Worm (Caenorhabditis elegans) whole organism, L4 larva: ENCODE measurements around the gene asps-1.

ENCODE experiments used
- D1046.2 ChIP-seq: fragments of 200-800 bp; sonication (Bioruptor generic); IDR thresholded peaks from 2 replicates; pipeline ENCODE4 v1.3.6; 2022; ENCODE audit warnings: missing genetic modification characterization, missing compliant biosample characterization
- F26F4.8 ChIP-seq: fragments of 200-800 bp; sonication (Bioruptor generic); conservative IDR thresholded peaks from 2 replicates; pipeline ENCODE4 v1.3.6; 2022; ENCODE audit warnings: missing genetic modification characterization, missing compliant biosample characterization
- F49E8.2 ChIP-seq: sonication (generic microtip); optimal IDR thresholded peaks from 2 replicates; lab custom pipeline; 2016; ENCODE audit warnings: missing compliant biosample characterization, mild to moderate bottlenecking, missing genetic modification characterization, borderline replicate concordance
- T20F7.1 ChIP-seq: fragments of 200-800 bp; sonication (Bioruptor generic); optimal IDR thresholded peaks from 2 replicates; lab custom pipeline; 2018; ENCODE audit warnings: mild to moderate bottlenecking, missing genetic modification characterization, missing compliant biosample characterization
- T26A8.4 ChIP-seq: fragments of 200-800 bp; sonication (Bioruptor generic); IDR thresholded peaks from 2 replicates; pipeline ENCODE4 v1.3.6; 2022; ENCODE audit warnings: missing genetic modification characterization, missing compliant biosample characterization
- Y75B8A.6 ChIP-seq: fragments of 200-800 bp; sonication (Bioruptor generic); IDR thresholded peaks from 2 replicates; pipeline ENCODE4 v1.3.6; 2022; ENCODE audit warnings: missing genetic modification reagents, missing genetic modification characterization, missing compliant biosample characterization
- ZK337.2 ChIP-seq: fragments of 200-800 bp; sonication (Bioruptor generic); IDR thresholded peaks from 2 replicates; pipeline ENCODE4 v1.3.6; 2022; ENCODE audit warnings: missing genetic modification reagents, missing genetic modification characterization, missing compliant biosample characterization
- aha-1 ChIP-seq: fragments of 150-350 bp; peaks from one replicate; lab custom pipeline; 2014; ENCODE audit warnings: missing biosample characterization, missing genetic modification characterization
- ama-1 ChIP-seq: fragments of 150-350 bp; optimal IDR thresholded peaks from 2 replicates; lab custom pipeline; 2014; ENCODE audit warnings: inconsistent platforms, mixed read lengths
- ceh-20 ChIP-seq: fragments of 200-800 bp; sonication (Bioruptor generic); IDR thresholded peaks from 2 replicates; pipeline ENCODE4 v1.3.6; 2022; ENCODE audit warnings: missing genetic modification reagents, missing genetic modification characterization, missing compliant biosample characterization
- ceh-28 ChIP-seq: fragments of 150-350 bp; optimal IDR thresholded peaks from 2 replicates; lab custom pipeline; 2014; ENCODE audit warnings: missing biosample characterization, missing genetic modification reagents, missing genetic modification characterization
- ceh-32 ChIP-seq: sonication (generic microtip); optimal IDR thresholded peaks from 2 replicates; lab custom pipeline; 2016; ENCODE audit warnings: mild to moderate bottlenecking, missing genetic modification characterization, missing compliant biosample characterization; ENCODE audit not compliant: poor library complexity
- ceh-44 ChIP-seq: fragments of 200-800 bp; sonication (Bioruptor generic); IDR thresholded peaks from 2 replicates; pipeline ENCODE4 v1.3.6; 2022; ENCODE audit warnings: missing genetic modification reagents, missing genetic modification characterization, missing compliant biosample characterization
- ceh-82 ChIP-seq: sonication (generic microtip); optimal IDR thresholded peaks from 2 replicates; lab custom pipeline; 2017; ENCODE audit warnings: missing biosample characterization, missing genetic modification characterization
- daf-16 ChIP-seq, 3 experiments: sonication (generic microtip); optimal IDR thresholded peaks; 2 replicates each; lab custom pipeline; 2016 to 2017; ENCODE audit warnings: missing genetic modification characterization in 3 of 3, missing genetic modification reagents in 3 of 3, mild to moderate bottlenecking in 2 of 3, missing compliant biosample characterization in 2 of 3, missing biosample characterization in 1 of 3, moderate library complexity in 1 of 3
- daf-19 ChIP-seq: fragments of 200-800 bp; sonication (Bioruptor generic); conservative IDR thresholded peaks from 2 replicates; pipeline ENCODE4 v1.3.6; 2022; ENCODE audit warnings: missing genetic modification characterization, missing compliant biosample characterization
- daf-8 ChIP-seq: fragments of 200-800 bp; sonication (Bioruptor generic); IDR thresholded peaks from 2 replicates; pipeline ENCODE4 v1.3.6; 2022; ENCODE audit warnings: missing genetic modification characterization, missing compliant biosample characterization
- dmd-6 ChIP-seq: fragments of 200-800 bp; sonication (Bioruptor generic); IDR thresholded peaks from 2 replicates; pipeline ENCODE4 v1.3.6; 2022; ENCODE audit warnings: missing genetic modification reagents, missing genetic modification characterization, missing compliant biosample characterization
- dmd-8 ChIP-seq: fragments of 200-800 bp; sonication (Bioruptor generic); IDR thresholded peaks from 2 replicates; pipeline ENCODE4 v1.3.6; 2022; ENCODE audit warnings: missing genetic modification characterization, missing compliant biosample characterization
- dmd-9 ChIP-seq: fragments of 200-800 bp; sonication (Bioruptor generic); IDR thresholded peaks from 2 replicates; pipeline ENCODE4 v1.3.6; 2022; ENCODE audit warnings: missing genetic modification reagents, missing genetic modification characterization, missing compliant biosample characterization
- fkh-10 ChIP-seq: fragments of 150-350 bp; optimal IDR thresholded peaks from 2 replicates; lab custom pipeline; 2014; ENCODE audit warnings: missing biosample characterization, missing genetic modification reagents, missing genetic modification characterization
- hif-1 ChIP-seq, 2 experiments: sonication (generic microtip); optimal IDR thresholded peaks; 2 replicates each; lab custom pipeline; 2016 to 2017; ENCODE audit warnings: missing compliant biosample characterization in 2 of 2, missing genetic modification characterization in 2 of 2, missing genetic modification reagents in 2 of 2, missing genotype in 2 of 2, mild to moderate bottlenecking in 1 of 2
- hlh-11 ChIP-seq: fragments of 200-800 bp; sonication (Bioruptor generic); optimal IDR thresholded peaks from 2 replicates; lab custom pipeline; 2018; ENCODE audit warnings: mild to moderate bottlenecking, missing genetic modification characterization, missing compliant biosample characterization
- hmg-1.1 ChIP-seq: fragments of 200-800 bp; sonication (Bioruptor generic); IDR thresholded peaks from 2 replicates; pipeline ENCODE4 v1.3.6; 2022; ENCODE audit warnings: missing genetic modification reagents, missing genetic modification characterization, missing compliant biosample characterization
- lim-7 ChIP-seq: fragments of 200-800 bp; sonication (Bioruptor generic); IDR thresholded peaks from 2 replicates; pipeline ENCODE4 v1.3.6; 2022; ENCODE audit warnings: missing genetic modification characterization, missing compliant biosample characterization
- lin-13 ChIP-seq: fragments of 150-350 bp; optimal IDR thresholded peaks from 2 replicates; lab custom pipeline; 2014; ENCODE audit warnings: missing biosample characterization, missing genetic modification reagents, missing genetic modification characterization
- lin-29 ChIP-seq: fragments of 200-800 bp; sonication (Bioruptor generic); IDR thresholded peaks from 2 replicates; pipeline ENCODE4 v1.3.6; 2022; ENCODE audit warnings: missing genetic modification reagents, missing genetic modification characterization, missing compliant biosample characterization
- lir-3 ChIP-seq: sonication (generic microtip); optimal IDR thresholded peaks from 2 replicates; lab custom pipeline; 2016; ENCODE audit warnings: mild to moderate bottlenecking, missing genetic modification characterization, missing compliant biosample characterization
- lsy-2 ChIP-seq, 2 experiments: fragments of 150-350 bp in 1 of 2; sonication (generic microtip) in 1 of 2; optimal IDR thresholded peaks; 2 replicates each; lab custom pipeline; 2014 to 2017; ENCODE audit warnings: missing biosample characterization in 2 of 2, missing genetic modification characterization in 2 of 2
- madf-5 ChIP-seq, 2 experiments: fragments of 200-800 bp; sonication (Bioruptor generic); IDR thresholded peaks; 2 replicates each; pipeline ENCODE4 v1.3.6; 2022; ENCODE audit warnings: missing compliant biosample characterization in 2 of 2, missing genetic modification characterization in 2 of 2
- mes-2 ChIP-seq: sonication (generic microtip); optimal IDR thresholded peaks from 2 replicates; lab custom pipeline; 2016; ENCODE audit warnings: missing genotype, mild to moderate bottlenecking, missing genetic modification characterization, missing compliant biosample characterization; ENCODE audit not compliant: poor library complexity, severe bottlenecking
- mxl-2 ChIP-seq: fragments of 200-800 bp; sonication (Bioruptor generic); conservative IDR thresholded peaks from 2 replicates; pipeline ENCODE4 v1.3.6; 2022; ENCODE audit warnings: missing genetic modification reagents, missing genetic modification characterization, missing compliant biosample characterization
- nhr-102 ChIP-seq: sonication (generic microtip); optimal IDR thresholded peaks from 2 replicates; lab custom pipeline; 2016; ENCODE audit warnings: mild to moderate bottlenecking, missing genetic modification characterization, moderate library complexity, missing compliant biosample characterization
- nhr-111 ChIP-seq: fragments of 200-800 bp; sonication (Bioruptor generic); optimal IDR thresholded peaks from 2 replicates; lab custom pipeline; 2018; ENCODE audit warnings: mild to moderate bottlenecking, missing genetic modification characterization, missing compliant biosample characterization
- nhr-25 ChIP-seq: sonication (generic microtip); optimal IDR thresholded peaks from 2 replicates; lab custom pipeline; 2017; ENCODE audit warnings: missing genetic modification characterization, mild to moderate bottlenecking, missing compliant biosample characterization, antibody characterized with exemption, moderate library complexity, borderline replicate concordance; ENCODE audit not compliant: insufficient read depth
- nhr-28 ChIP-seq: fragments of 150-350 bp; optimal IDR thresholded peaks from 2 replicates; lab custom pipeline; 2014; ENCODE audit warnings: missing biosample characterization, missing genetic modification characterization
- nhr-48 ChIP-seq: sonication (generic microtip); optimal IDR thresholded peaks from 2 replicates; lab custom pipeline; 2016; ENCODE audit warnings: mild to moderate bottlenecking, missing genetic modification characterization, missing compliant biosample characterization
- nhr-6 ChIP-seq: fragments of 150-350 bp; optimal IDR thresholded peaks from 2 replicates; lab custom pipeline; 2014; ENCODE audit warnings: missing biosample characterization, missing genetic modification characterization
- nhr-76 ChIP-seq: fragments of 150-350 bp; optimal IDR thresholded peaks from 2 replicates; lab custom pipeline; 2014; ENCODE audit warnings: missing biosample characterization, missing genetic modification characterization
- nhr-77 ChIP-seq: fragments of 150-350 bp; optimal IDR thresholded peaks from 2 replicates; lab custom pipeline; 2014; ENCODE audit warnings: missing biosample characterization, missing genetic modification characterization
- pqm-1 ChIP-seq: sonication (generic microtip); optimal IDR thresholded peaks from 2 replicates; lab custom pipeline; 2017; ENCODE audit warnings: missing biosample characterization, missing genetic modification characterization
- rbr-2 ChIP-seq: sonication (generic microtip); optimal IDR thresholded peaks from 2 replicates; lab custom pipeline; 2016; ENCODE audit warnings: missing genotype, missing genetic modification characterization, missing compliant biosample characterization
- saeg-2 ChIP-seq: fragments of 200-800 bp; sonication (Bioruptor generic); IDR thresholded peaks from 2 replicates; pipeline ENCODE4 v1.3.6; 2022; ENCODE audit warnings: missing genetic modification reagents, missing genetic modification characterization, missing compliant biosample characterization
- set-16 ChIP-seq: fragments of 200-800 bp; sonication (Bioruptor generic); IDR thresholded peaks from 2 replicates; pipeline ENCODE4 v1.3.6; 2022; ENCODE audit warnings: missing genetic modification reagents, missing genetic modification characterization, missing compliant biosample characterization
- snpc-1.2 ChIP-seq: fragments of 200-800 bp; sonication (Bioruptor generic); IDR thresholded peaks from 2 replicates; pipeline ENCODE4 v1.3.6; 2022; ENCODE audit warnings: missing genetic modification reagents, missing genetic modification characterization, missing compliant biosample characterization
- spr-3 ChIP-seq: fragments of 200-800 bp; sonication (Bioruptor generic); optimal IDR thresholded peaks from 2 replicates; lab custom pipeline; 2018; ENCODE audit warnings: mild to moderate bottlenecking, missing genetic modification characterization, missing compliant biosample characterization
- tra-1 ChIP-seq: fragments of 200-800 bp; sonication (Bioruptor generic); IDR thresholded peaks from 2 replicates; pipeline ENCODE4 v1.3.6; 2022; ENCODE audit warnings: missing genetic modification reagents, missing genetic modification characterization, missing compliant biosample characterization
- unc-130 ChIP-seq: sonication (generic microtip); optimal IDR thresholded peaks from 2 replicates; lab custom pipeline; 2016; ENCODE audit warnings: missing genetic modification reagents, missing genetic modification characterization, missing compliant biosample characterization
- zag-1 ChIP-seq: fragments of 150-350 bp; optimal IDR thresholded peaks from 2 replicates; lab custom pipeline; 2014; ENCODE audit warnings: missing biosample characterization, missing genetic modification characterization
- zfp-2 ChIP-seq: sonication (generic microtip); optimal IDR thresholded peaks from 2 replicates; lab custom pipeline; 2016; ENCODE audit warnings: mild to moderate bottlenecking, missing genetic modification characterization, missing compliant biosample characterization
- zfp-3 ChIP-seq: fragments of 200-800 bp; sonication (Bioruptor generic); conservative IDR thresholded peaks from 2 replicates; pipeline ENCODE4 v1.3.6; 2022; ENCODE audit warnings: missing genetic modification reagents, missing genetic modification characterization, missing compliant biosample characterization
- ztf-7 ChIP-seq: fragments of 150-350 bp; optimal IDR thresholded peaks from 2 replicates; lab custom pipeline; 2014; ENCODE audit warnings: missing biosample characterization, missing genetic modification characterization

asps-1 gene

DNA sequence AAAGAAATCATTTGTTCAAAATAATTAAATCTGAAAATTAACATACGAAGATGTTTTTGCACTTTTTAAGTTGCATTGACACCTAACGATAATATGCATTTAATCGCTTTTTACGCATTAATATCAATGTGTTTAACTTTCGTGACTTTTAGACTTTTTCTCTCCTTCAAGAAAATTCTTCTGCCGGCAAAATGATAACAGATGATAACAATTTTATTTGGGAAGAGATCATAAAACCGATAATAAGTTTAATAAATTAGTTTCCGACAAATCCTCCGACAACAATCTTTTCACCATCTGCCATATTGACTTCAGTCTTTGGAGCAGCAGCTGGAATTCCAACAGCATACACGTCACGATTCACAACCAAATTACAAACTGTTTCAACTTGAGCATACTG, 37.1 kb downstream of the asps-1 start (continued):
- no peak for TF ChIP-seq zfp-2
- TF ChIP-seq nhr-25 (tag; lab: Kevin White, UChicago): no peak
- TF ChIP-seq hmg-1.1 (GFP tag; lab: Robert Waterston, UW): no peak
- no peak for TF ChIP-seq spr-3 (GFP tag; lab: Kevin White, UChicago)
- TF ChIP-seq nhr-77 (tag; lab: Kevin White, UChicago): peak; percentile 28
- no peak for TF ChIP-seq daf-19 (GFP tag; lab: Robert Waterston, UW)
- no peak for TF ChIP-seq nhr-76 (tag; lab: Kevin White, UChicago)
- TF ChIP-seq F26F4.8 (GFP tag; lab: Robert Waterston, UW): no peak
- peak; percentile 70 for TF ChIP-seq nhr-28 (tag; lab: Kevin White, UChicago)
- TF ChIP-seq T20F7.1: no peak
- TF ChIP-seq ZK337.2 (GFP tag; lab: Robert Waterston, UW): no peak
- no peak for TF ChIP-seq lin-29 (GFP tag; lab: Robert Waterston, UW)
- TF ChIP-seq ceh-82 (tag; lab: Kevin White, UChicago): no peak
- TF ChIP-seq lin-13 (GFP tag; lab: Kevin White, UChicago): no peak
- TF ChIP-seq ztf-7 (tag; lab: Kevin White, UChicago): no peak
- no peak for TF ChIP-seq tra-1
- TF ChIP-seq dmd-9 (GFP tag; lab: Robert Waterston, UW): no peak
- TF ChIP-seq dmd-6 (GFP tag; lab: Robert Waterston, UW): peak; percentile 63
- no peak for TF ChIP-seq aha-1
- no peak for TF ChIP-seq mxl-2 (GFP tag; lab: Robert Waterston, UW)
- no peak for TF ChIP-seq rbr-2 (tag; lab: Kevin White, UChicago)
- TF ChIP-seq nhr-6 (tag; lab: Kevin White, UChicago): no peak
- no peak for TF ChIP-seq snpc-1.2 (GFP tag; lab: Robert Waterston, UW)
- peak; percentile 69 for TF ChIP-seq pqm-1
- peak in 1 of 2 experiments; percentile 18 for TF ChIP-seq hif-1 (tag; optimal IDR thresholded peaks at IDR 0.05; lab: Kevin White, UChicago)
- no peak for TF ChIP-seq lim-7 (GFP tag; lab: Robert Waterston, UW)
- no peak for TF ChIP-seq madf-5 (GFP tag; IDR thresholded peaks at IDR 0.05; lab: Robert Waterston, UW)
- TF ChIP-seq D1046.2: no peak
- TF ChIP-seq unc-130 (GFP tag; lab: Kevin White, UChicago): no peak
- no peak for TF ChIP-seq ceh-32 (tag; lab: Kevin White, UChicago)
- no peak for TF ChIP-seq T26A8.4 (GFP tag; lab: Robert Waterston, UW)
- TF ChIP-seq ceh-28 (tag; lab: Kevin White, UChicago): no peak
- TF ChIP-seq nhr-111: no peak
- no peak for TF ChIP-seq F49E8.2 (tag; lab: Kevin White, UChicago)
- no peak for TF ChIP-seq nhr-48 (tag; lab: Kevin White, UChicago)
- TF ChIP-seq lir-3: no peak
- no peak for TF ChIP-seq saeg-2 (GFP tag; lab: Robert Waterston, UW)
- TF ChIP-seq daf-8 (GFP tag; lab: Robert Waterston, UW): no peak
- TF ChIP-seq Y75B8A.6 (GFP tag; lab: Robert Waterston, UW): no peak
- TF ChIP-seq ceh-20: no peak
- TF ChIP-seq dmd-8 (GFP tag; lab: Robert Waterston, UW): no peak
- TF ChIP-seq ceh-44 (GFP tag; lab: Robert Waterston, UW): no peak
- TF ChIP-seq mes-2 (tag; lab: Kevin White, UChicago): no peak
- no peak for TF ChIP-seq fkh-10 (GFP tag; lab: Kevin White, UChicago)
- no peak for TF ChIP-seq lsy-2 (tag; optimal IDR thresholded peaks at IDR 0.05; lab: Kevin White, UChicago)
- no peak for TF ChIP-seq ama-1 (lab: Kevin White, UChicago)
- no peak for TF ChIP-seq set-16 (GFP tag; lab: Robert Waterston, UW)
- TF ChIP-seq zfp-3: no peak
- TF ChIP-seq nhr-102: no peak
- no peak for TF ChIP-seq zag-1 (tag; lab: Kevin White, UChicago)
- TF ChIP-seq hlh-11 (tag; lab: Kevin White, UChicago): peak; percentile 46
- TF ChIP-seq daf-16 (GFP tag; optimal IDR thresholded peaks at IDR 0.05; lab: Kevin White, UChicago): no peak
- peak; percentile 88 for TF ChIP-seq daf-16 (tag; optimal IDR thresholded peaks at IDR 0.05; lab: Kevin White, UChicago)
